Worm (Caenorhabditis elegans): Measurements from ENCODE around the gene nape-1.

The nape-1 gene

ce11 chrIV:3694638-3695037 is 46.0 kb downstream of the nape-1 start, which contains the start of the genes taf-6.2 and Y37E11AL.3 (continued):
- TF ChIP-seq hmg-1.1 (GFP tag; IDR thresholded peaks at IDR 0.05) (no peak), cey-2 (tag; optimal IDR thresholded peaks at IDR 0.05; ENCODE audit: borderline replicate concordance, insufficient read depth) (no peak), lin-29 (GFP tag; IDR thresholded peaks at IDR 0.05) (no peak), dve-1 (tag; optimal IDR thresholded peaks at IDR 0.05; ENCODE audit: insufficient read depth) (no peak), ceh-28 (tag; optimal IDR thresholded peaks at IDR 0.05) (no peak), lin-38 (GFP tag; IDR thresholded peaks at IDR 0.05) (peak; percentile 97), nhr-6 (tag; optimal IDR thresholded peaks at IDR 0.05) (peak; percentile 26), dpl-1 (GFP tag; optimal IDR thresholded peaks at IDR 0.05) (peak; percentile 88), Y105C5A.15 (GFP tag; IDR thresholded peaks at IDR 0.05) (no peak), nhr-237 (tag; optimal IDR thresholded peaks at IDR 0.05) (no peak), hlh-30 (tag; optimal IDR thresholded peaks at IDR 0.05; ENCODE audit: insufficient read depth) (peak; percentile 31), nhr-28 (tag; optimal IDR thresholded peaks at IDR 0.05) (peak; percentile 52), ZK337.2 (GFP tag; IDR thresholded peaks at IDR 0.05) (no peak), lir-3 (tag; optimal IDR thresholded peaks at IDR 0.05) (no peak), aly-2 (tag; optimal IDR thresholded peaks at IDR 0.05) (no peak), ceh-62 (tag; optimal IDR thresholded peaks at IDR 0.05) (no peak), snpc-1.2 (GFP tag; IDR thresholded peaks at IDR 0.05) (no peak), F49E8.2 (tag; optimal IDR thresholded peaks at IDR 0.05; ENCODE audit: borderline replicate concordance) (no peak), lin-15B (tag; optimal IDR thresholded peaks at IDR 0.05) (no peak), nhr-10 (tag; optimal IDR thresholded peaks at IDR 0.05) (no peak), nhr-25 (tag; optimal IDR thresholded peaks at IDR 0.05; ENCODE audit: borderline replicate concordance, insufficient read depth) (no peak), nhr-76 (tag; optimal IDR thresholded peaks at IDR 0.05) (no peak), mxl-2 (GFP tag; conservative IDR thresholded peaks at IDR 0.05) (no peak), madf-9 (GFP tag; conservative IDR thresholded peaks at IDR 0.05) (no peak), pqm-1 (tag; optimal IDR thresholded peaks at IDR 0.05) (no peak), Y48G9A.11 (GFP tag; IDR thresholded peaks at IDR 0.05) (no peak), duxl-1 (tag; optimal IDR thresholded peaks at IDR 0.05; ENCODE audit: poor library complexity) (no peak), sdz-12 (GFP tag; optimal IDR thresholded peaks at IDR 0.05) (no peak), mes-2 (tag; optimal IDR thresholded peaks at IDR 0.05; ENCODE audit: poor library complexity, severe bottlenecking) (peak; percentile 79), hlh-11 (tag; optimal IDR thresholded peaks at IDR 0.05) (no peak), Y5F2A.4 (GFP tag; optimal IDR thresholded peaks at IDR 0.05) (no peak), F10B5.3 (tag; optimal IDR thresholded peaks at IDR 0.05) (no peak), aha-1 (tag) (peak; percentile 29), lin-1 (GFP tag; IDR thresholded peaks at IDR 0.05) (no peak), daf-12 (tag; optimal IDR thresholded peaks at IDR 0.05) (no peak)
